Worm (Caenorhabditis elegans) whole organism, young adult: ENCODE measurements around the gene miz-1.

Source experiments
- chd-7 ChIP-seq: sonication (generic microtip); optimal IDR thresholded peaks from 2 replicates; lab custom pipeline; 2016; ENCODE audit warnings: mild to moderate bottlenecking, missing genetic modification characterization, moderate library complexity, missing compliant biosample characterization
- nfya-1 ChIP-seq: sonication (generic microtip); optimal IDR thresholded peaks from 2 replicates; lab custom pipeline; 2017; ENCODE audit warnings: antibody characterized with exemption, missing compliant biosample characterization, missing genetic modification characterization, borderline replicate concordance; ENCODE audit not compliant: insufficient read depth
- snpc-1.1 ChIP-seq: sonication (generic microtip); optimal IDR thresholded peaks from 2 replicates; lab custom pipeline; 2017; ENCODE audit warnings: missing genetic modification characterization, mild to moderate bottlenecking, missing compliant biosample characterization, antibody characterized with exemption, moderate library complexity, missing genotype, missing genetic modification reagents; ENCODE audit not compliant: insufficient read depth
- zim-3 ChIP-seq: sonication (generic microtip); optimal IDR thresholded peaks from 2 replicates; lab custom pipeline; 2017; ENCODE audit warnings: mild to moderate bottlenecking, missing genetic modification characterization, moderate library complexity, missing compliant biosample characterization

- TF ChIP-seq snpc-1.1 (tag; lab: Kevin White, UChicago) (no peak), chd-7 (no peak), nfya-1 (tag; lab: Kevin White, UChicago) (no peak), zim-3 (no peak)
Measured at ce11 chrIV:10799354-10799753, 12.8 kb upstream of the miz-1 start, which contains the start of gene zipt-2.1.
